Fruit fly (Drosophila melanogaster): ENCODE results near the gene CG14300.
A peak's percentile ranks its signal among the peaks of the same experiment; 100 is the strongest.

Gene CG14300

DNA sequence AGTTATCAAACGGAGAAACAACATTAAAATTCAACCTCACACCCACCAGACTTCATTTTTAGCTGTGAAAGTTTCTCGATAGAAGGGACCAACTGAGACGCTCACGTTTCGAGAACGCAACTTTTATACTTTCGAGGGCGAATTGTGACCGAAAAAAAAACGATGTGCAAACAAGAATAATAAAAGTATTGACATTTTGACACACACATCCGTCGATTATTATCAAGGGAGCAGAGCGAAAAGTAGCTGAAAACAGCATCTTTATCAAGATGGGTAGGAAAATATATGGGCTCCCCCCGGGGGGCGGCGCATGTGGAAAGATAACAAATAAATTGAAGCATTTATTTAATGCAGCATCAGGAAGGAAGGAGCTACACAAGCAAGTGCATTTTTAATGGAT lies at the start of gene CG14300:
CG14300 (minus strand) TSS at position 101 of the 400 bp plus-strand sequence.
- no peak for TF ChIP-seq EcR (GFP tag; optimal IDR thresholded peaks at IDR 0.05)

dm6 chr3R:18742358-18743269 lies 49.1 kb upstream of the CG14300 start:
- TF ChIP-seq fd96Ca (GFP tag; IDR thresholded peaks at IDR 0.05), result no peak
- TF ChIP-seq gl (tag; optimal IDR thresholded peaks at IDR 0.05), result no peak
- TF ChIP-seq CG10348 (GFP tag; IDR thresholded peaks at IDR 0.05), result no peak
- peak; percentile 30 for TF ChIP-seq CG17806 (tag; optimal IDR thresholded peaks at IDR 0.05)
- TF ChIP-seq CG34367 (tag; optimal IDR thresholded peaks at IDR 0.05), result no peak
- peak; percentile 34; the same call in 1 of the 2 replicates for TF ChIP-seq rn (GFP tag; IDR thresholded peaks at IDR 0.05)
- TF ChIP-seq CG8159 (tag; optimal IDR thresholded peaks at IDR 0.05), result no peak
- no peak for TF ChIP-seq EcR (GFP tag; optimal IDR thresholded peaks at IDR 0.05)
- no peak for TF ChIP-seq CG9948 (tag; optimal IDR thresholded peaks at IDR 0.05)
- TF ChIP-seq Snoo (tag; optimal IDR thresholded peaks at IDR 0.05), result no peak
- no peak for TF ChIP-seq CG12605 (GFP tag; IDR thresholded peaks at IDR 0.05)
- peak; percentile 44 for TF ChIP-seq Ets98B (GFP tag; IDR thresholded peaks at IDR 0.05)
- peak; percentile 56 for TF ChIP-seq CG8301 (tag; optimal IDR thresholded peaks at IDR 0.05)
- TF ChIP-seq CG4496 (GFP tag; IDR thresholded peaks at IDR 0.05), result peak; percentile 62; the same call in 2 of the 3 replicates
- TF ChIP-seq D1 (tag; optimal IDR thresholded peaks at IDR 0.05), result peak; percentile 37
- TF ChIP-seq CG14655 (GFP tag; optimal IDR thresholded peaks at IDR 0.05), result peak; percentile 71
- no peak for TF ChIP-seq CG15710 (tag; optimal IDR thresholded peaks at IDR 0.05)
- TF ChIP-seq Pif1A (GFP tag; optimal IDR thresholded peaks at IDR 0.05), result peak; percentile 46
- peak; percentile 62 for TF ChIP-seq CG13204 (GFP tag; optimal IDR thresholded peaks at IDR 0.05)
- peak; percentile 57 for TF ChIP-seq Pif1B (GFP tag; optimal IDR thresholded peaks at IDR 0.05)
- TF ChIP-seq CG32121 (GFP tag; IDR thresholded peaks at IDR 0.05), result peak; percentile 19; the same call in 1 of the 2 replicates

DNA sequence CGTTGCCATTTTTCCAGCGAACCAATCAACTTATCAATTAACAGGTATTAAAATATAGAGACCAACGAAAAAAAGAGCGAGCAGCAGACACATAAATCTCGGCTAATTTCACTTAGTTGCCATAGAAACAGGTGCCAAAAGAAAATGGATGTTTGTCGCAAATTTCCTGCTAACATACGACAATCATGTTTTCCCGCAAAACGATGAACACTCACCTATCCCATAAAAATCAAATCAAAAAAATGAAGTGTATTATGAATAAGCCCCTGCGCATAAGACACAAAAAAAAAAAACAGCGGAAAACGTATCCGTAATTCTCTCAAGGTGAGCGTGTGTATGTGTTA lies 48.3 kb upstream of the CG14300 start:
- TF ChIP-seq fd96Ca (GFP tag; IDR thresholded peaks at IDR 0.05) (no peak), Pif1B (GFP tag; optimal IDR thresholded peaks at IDR 0.05) (no peak), CG32121 (GFP tag; IDR thresholded peaks at IDR 0.05) (no peak), CG10348 (GFP tag; IDR thresholded peaks at IDR 0.05) (no peak), CG8159 (tag; optimal IDR thresholded peaks at IDR 0.05) (no peak), CG8301 (tag; optimal IDR thresholded peaks at IDR 0.05) (no peak), CG15710 (tag; optimal IDR thresholded peaks at IDR 0.05) (no peak), CG17806 (tag; optimal IDR thresholded peaks at IDR 0.05) (no peak), Ets98B (GFP tag; IDR thresholded peaks at IDR 0.05) (no peak), CG12605 (GFP tag; IDR thresholded peaks at IDR 0.05) (no peak), CG34367 (tag; optimal IDR thresholded peaks at IDR 0.05) (no peak), Snoo (tag; optimal IDR thresholded peaks at IDR 0.05) (no peak)

DNA sequence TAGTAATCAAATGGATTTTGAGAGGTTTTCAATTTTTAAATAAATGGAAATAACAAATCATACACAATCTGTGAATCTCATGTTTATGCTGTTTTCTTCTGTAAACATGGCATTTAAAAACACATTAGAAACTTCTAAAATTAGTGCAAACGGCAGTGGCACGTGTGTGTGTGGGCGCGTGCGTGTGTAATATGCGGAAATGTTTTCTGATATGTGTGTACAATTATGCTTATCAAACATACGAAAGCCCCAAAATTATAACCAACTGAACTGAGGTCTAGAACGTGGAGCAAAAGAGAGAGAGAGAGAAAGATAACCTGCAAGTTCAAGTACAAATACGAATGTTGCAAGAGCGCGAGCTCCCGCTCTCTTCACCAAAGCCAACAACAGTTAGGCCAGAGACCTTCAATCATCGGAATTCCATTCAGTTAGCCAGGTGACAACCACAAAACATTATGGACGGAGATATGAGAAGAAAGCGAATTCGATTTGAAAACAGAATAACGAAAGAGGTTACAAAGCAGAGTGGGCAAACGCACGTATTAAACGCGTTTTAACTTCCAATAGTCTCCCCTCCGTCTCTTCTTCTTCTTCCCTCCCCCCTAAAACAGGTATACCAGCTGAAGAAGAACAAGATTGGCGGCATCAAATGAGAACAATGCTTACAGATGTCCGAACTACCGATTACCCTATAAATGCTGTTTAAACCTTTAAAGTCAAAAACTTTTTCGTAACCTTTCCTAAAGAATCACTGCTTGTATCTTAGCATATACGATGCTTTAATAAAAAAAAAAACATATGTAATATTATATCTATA lies 47.7 kb upstream of the CG14300 start:
- TF ChIP-seq CG15710 (tag; optimal IDR thresholded peaks at IDR 0.05) (peak; percentile 87), Pif1B (GFP tag; optimal IDR thresholded peaks at IDR 0.05) (peak; percentile 93), CG8301 (tag; optimal IDR thresholded peaks at IDR 0.05) (peak; percentile 95), EcR (GFP tag; optimal IDR thresholded peaks at IDR 0.05) (no peak), CG17806 (tag; optimal IDR thresholded peaks at IDR 0.05) (peak; percentile 90), CG32121 (GFP tag; IDR thresholded peaks at IDR 0.05) (peak; percentile 90), gl (tag; optimal IDR thresholded peaks at IDR 0.05) (peak; percentile 71), Pif1A (GFP tag; optimal IDR thresholded peaks at IDR 0.05) (peak; percentile 90), CG10348 (GFP tag; IDR thresholded peaks at IDR 0.05) (peak; percentile 45; the same call in 1 of the 2 replicates), CG9948 (tag; optimal IDR thresholded peaks at IDR 0.05) (peak; percentile 88), CG14655 (GFP tag; optimal IDR thresholded peaks at IDR 0.05) (peak; percentile 96), CG4496 (GFP tag; IDR thresholded peaks at IDR 0.05) (peak; percentile 96), CG34367 (tag; optimal IDR thresholded peaks at IDR 0.05) (peak; percentile 83), Ets98B (GFP tag; IDR thresholded peaks at IDR 0.05) (peak; percentile 94), Snoo (tag; optimal IDR thresholded peaks at IDR 0.05) (peak; percentile 95), fd96Ca (GFP tag; IDR thresholded peaks at IDR 0.05) (peak; percentile 79; the same call in 2 of the 3 replicates), CG8159 (tag; optimal IDR thresholded peaks at IDR 0.05) (peak; percentile 87), D1 (tag; optimal IDR thresholded peaks at IDR 0.05) (peak; percentile 70), CG13204 (GFP tag; optimal IDR thresholded peaks at IDR 0.05) (peak; percentile 74), rn (GFP tag; IDR thresholded peaks at IDR 0.05) (peak; percentile 79), CG12605 (GFP tag; IDR thresholded peaks at IDR 0.05) (peak; percentile 91)

All from whole organism, pupa.